Fruit fly (Drosophila melanogaster): ENCODE data around the gene CG13622.

DNA sequence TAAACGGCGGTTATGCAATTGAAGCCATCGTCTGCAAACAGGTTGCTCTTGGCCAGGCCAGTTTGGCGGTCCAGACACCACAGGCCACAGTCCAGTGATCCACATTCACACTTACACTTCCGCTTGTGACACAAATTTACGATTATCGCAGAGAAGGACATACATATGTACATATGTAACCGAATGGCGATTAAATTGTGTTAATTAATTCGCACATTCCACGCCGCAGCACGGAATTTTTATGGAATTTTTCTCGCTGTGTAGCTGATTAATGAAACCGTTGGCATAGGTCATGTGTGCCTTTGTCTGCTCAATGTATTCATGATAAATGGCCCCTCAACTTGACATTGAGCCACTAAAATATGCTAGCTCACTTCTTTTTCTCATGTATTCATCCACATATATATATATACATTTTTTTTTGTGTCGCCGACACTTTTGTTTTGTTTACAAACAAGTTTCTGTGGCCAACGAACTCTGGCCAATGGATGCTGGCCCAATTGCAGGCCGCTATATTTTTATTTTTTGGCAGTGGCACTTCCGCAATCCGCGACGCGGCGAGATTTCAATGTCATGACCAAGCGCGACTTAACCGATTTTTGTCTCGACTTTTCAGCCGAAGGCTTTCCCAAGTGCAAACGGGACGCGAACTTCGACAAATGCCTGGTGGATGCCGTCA lies 2.6 kb upstream of the CG13622 start:
- TF ChIP-seq ttk (optimal IDR thresholded peaks at IDR 0.05): no peak
- TF ChIP-seq psq (optimal IDR thresholded peaks at IDR 0.05): no peak
- TF ChIP-seq Sin3A (optimal IDR thresholded peaks at IDR 0.05): no peak
- TF ChIP-seq insv (optimal IDR thresholded peaks at IDR 0.05): no peak
- TF ChIP-seq Myc (optimal IDR thresholded peaks at IDR 0.05): no peak
- no peak for TF ChIP-seq h (optimal IDR thresholded peaks at IDR 0.05)
